Fruit fly (Drosophila melanogaster) whole organism, embryonic: ENCODE measurements around the gene CG13658.

Source experiments
- BtbVII ChIP-seq: fragments of 200-800 bp; sonication (Bioruptor generic); optimal IDR thresholded peaks from 3 replicates; lab custom pipeline; 2017; ENCODE audit warnings: missing biosample characterization, mild to moderate bottlenecking, missing genetic modification characterization
- CG10366 ChIP-seq: fragments of 200-800 bp; sonication (Bioruptor generic); IDR thresholded peaks from 2 replicates; pipeline ENCODE4 v1.3.6; 2022; ENCODE audit warnings: missing biosample characterization, missing genetic modification characterization
- CG11093 ChIP-seq: fragments of 200-800 bp; sonication (Bioruptor generic); IDR thresholded peaks from 3 replicates; pipeline ENCODE4 v1.3.6; 2022; ENCODE audit warnings: missing biosample characterization, missing genetic modification characterization
- CG11398 ChIP-seq: fragments of 200-800 bp; sonication (Bioruptor generic); optimal IDR thresholded peaks from 2 replicates; lab custom pipeline; 2016; ENCODE audit warnings: missing biosample characterization, missing genetic modification characterization
- CG11504 ChIP-seq: fragments of 200-800 bp; sonication (Bioruptor generic); optimal IDR thresholded peaks from 3 replicates; lab custom pipeline; 2019; ENCODE audit warnings: missing biosample characterization, mild to moderate bottlenecking, missing genetic modification characterization, moderate library complexity
- CG11723 ChIP-seq: fragments of 200-800 bp; sonication (Bioruptor generic); optimal IDR thresholded peaks from 2 replicates; lab custom pipeline; 2017; ENCODE audit warnings: missing biosample characterization, mild to moderate bottlenecking, missing genetic modification characterization
- CG12219 ChIP-seq: fragments of 200-800 bp; sonication (Bioruptor generic); optimal IDR thresholded peaks from 3 replicates; lab custom pipeline; 2018; ENCODE audit warnings: missing biosample characterization, mild to moderate bottlenecking, missing genetic modification characterization
- CG1602 ChIP-seq: fragments of 200-800 bp; sonication (Bioruptor generic); optimal IDR thresholded peaks from 3 replicates; lab custom pipeline; 2016; ENCODE audit warnings: missing biosample characterization, missing genetic modification characterization
- CG2889 ChIP-seq: fragments of 200-800 bp; sonication (Bioruptor generic); IDR thresholded peaks from 3 replicates; pipeline ENCODE4 v1.3.6; 2022; ENCODE audit warnings: missing biosample characterization, missing genetic modification characterization
- CG3163 ChIP-seq: fragments of 200-800 bp; sonication (Bioruptor generic); optimal IDR thresholded peaks from 3 replicates; lab custom pipeline; 2016; ENCODE audit warnings: missing biosample characterization, missing genetic modification characterization
- CG32767 ChIP-seq: fragments of 200-800 bp; sonication (Bioruptor generic); IDR thresholded peaks from 2 replicates; pipeline ENCODE4 v1.3.6; 2022; ENCODE audit warnings: missing biosample characterization, missing genetic modification characterization
- CG4328 ChIP-seq: fragments of 200-800 bp; sonication (Bioruptor generic); optimal IDR thresholded peaks from 3 replicates; lab custom pipeline; 2017; ENCODE audit warnings: missing biosample characterization, missing genetic modification reagents, missing genetic modification characterization
- CG4730 ChIP-seq: fragments of 200-800 bp; sonication (Bioruptor generic); IDR thresholded peaks from 2 replicates; pipeline ENCODE4 v1.3.6; 2022; ENCODE audit warnings: missing biosample characterization, missing genetic modification characterization
- CG7372 ChIP-seq: fragments of 200-800 bp; sonication (Bioruptor generic); IDR thresholded peaks from 2 replicates; pipeline ENCODE4 v1.3.6; 2022; ENCODE audit warnings: missing biosample characterization, missing genetic modification characterization
- CG7786 ChIP-seq: fragments of 200-800 bp; sonication (Bioruptor generic); optimal IDR thresholded peaks from 2 replicates; lab custom pipeline; 2016; ENCODE audit warnings: missing biosample characterization, missing genetic modification characterization
- CG7928 ChIP-seq: fragments of 200-800 bp; sonication (Bioruptor generic); optimal IDR thresholded peaks from 2 replicates; lab custom pipeline; 2017; ENCODE audit warnings: missing biosample characterization, mild to moderate bottlenecking, missing genetic modification characterization
- CG8765 ChIP-seq: fragments of 200-800 bp; sonication (Bioruptor generic); IDR thresholded peaks from 2 replicates; pipeline ENCODE4 v1.3.6; 2022; ENCODE audit warnings: missing biosample characterization, missing genetic modification characterization
- CG9215 ChIP-seq: fragments of 200-800 bp; sonication (Bioruptor generic); IDR thresholded peaks from 2 replicates; pipeline ENCODE4 v1.3.6; 2022; ENCODE audit warnings: missing biosample characterization, missing genetic modification characterization
- CG9727 ChIP-seq: fragments of 200-800 bp; sonication (Bioruptor generic); optimal IDR thresholded peaks from 3 replicates; lab custom pipeline; 2017; ENCODE audit warnings: missing biosample characterization, mild to moderate bottlenecking, missing genetic modification characterization
- D19B ChIP-seq: fragments of 200-800 bp; sonication (Bioruptor generic); optimal IDR thresholded peaks from 2 replicates; lab custom pipeline; 2017; ENCODE audit warnings: missing biosample characterization, mild to moderate bottlenecking, missing genetic modification characterization
- Dad ChIP-seq: fragments of 200-800 bp; sonication (Bioruptor generic); optimal IDR thresholded peaks from 3 replicates; lab custom pipeline; 2016; ENCODE audit warnings: missing biosample characterization, missing genetic modification characterization
- Doc3 ChIP-seq: fragments of 200-800 bp; sonication (Bioruptor generic); IDR thresholded peaks from 3 replicates; pipeline ENCODE4 v1.3.6; 2022; ENCODE audit warnings: missing biosample characterization, missing genetic modification characterization; ENCODE audit not compliant: partially characterized antibody
- Drgx ChIP-seq: fragments of 200-800 bp; sonication (Bioruptor generic); IDR thresholded peaks from 2 replicates; pipeline ENCODE4 v1.3.6; 2022; ENCODE audit warnings: missing biosample characterization, missing genetic modification characterization
- Elba2 ChIP-seq: fragments of 200-800 bp; sonication (Bioruptor generic); optimal IDR thresholded peaks from 3 replicates; lab custom pipeline; 2016; ENCODE audit warnings: missing biosample characterization, missing genetic modification characterization
- HLH4C ChIP-seq: fragments of 200-800 bp; sonication (Bioruptor generic); IDR thresholded peaks from 3 replicates; pipeline ENCODE4 v1.3.6; 2022; ENCODE audit warnings: missing biosample characterization, missing genetic modification characterization; ENCODE audit not compliant: partially characterized antibody
- Hey ChIP-seq: fragments of 200-800 bp; sonication (Bioruptor generic); optimal IDR thresholded peaks from 3 replicates; lab custom pipeline; 2018; ENCODE audit warnings: missing biosample characterization, mild to moderate bottlenecking, missing genetic modification characterization
- HmgZ ChIP-seq: fragments of 200-800 bp; sonication (Bioruptor generic); optimal IDR thresholded peaks from 2 replicates; lab custom pipeline; 2018; ENCODE audit warnings: missing biosample characterization, mild to moderate bottlenecking, missing genetic modification characterization
- Hr51 ChIP-seq, 2 experiments: fragments of 200-800 bp; sonication (Bioruptor generic); optimal IDR thresholded peaks; 2 replicates in 1 of 2; 3 replicates in 1 of 2; lab custom pipeline; 2016 to 2018; ENCODE audit warnings: missing biosample characterization in 2 of 2, missing genetic modification characterization in 2 of 2, mild to moderate bottlenecking in 1 of 2, moderate library complexity in 1 of 2
- Jarid2 ChIP-seq: fragments of 200-800 bp; sonication (Bioruptor generic); optimal IDR thresholded peaks from 3 replicates; lab custom pipeline; 2017; ENCODE audit warnings: mild to moderate bottlenecking, missing biosample characterization, missing genetic modification reagents, missing genetic modification characterization
- Mrtf ChIP-seq: fragments of 200-800 bp; sonication (Bioruptor generic); IDR thresholded peaks from 3 replicates; pipeline ENCODE4 v1.3.6; 2022; ENCODE audit warnings: missing biosample characterization, missing genetic modification characterization
- Optix ChIP-seq: fragments of 200-800 bp; sonication (Bioruptor generic); IDR thresholded peaks from 3 replicates; pipeline ENCODE4 v1.3.6; 2022; ENCODE audit warnings: missing biosample characterization, missing genetic modification characterization
- Usf ChIP-seq: fragments of 200-800 bp; sonication (Bioruptor generic); optimal IDR thresholded peaks from 2 replicates; lab custom pipeline; 2017; ENCODE audit warnings: missing genotype, missing biosample characterization, missing genetic modification characterization
- Xrp1 ChIP-seq: fragments of 200-800 bp; sonication (Bioruptor generic); IDR thresholded peaks from 2 replicates; pipeline ENCODE4 v1.3.6; 2022; ENCODE audit warnings: missing biosample characterization, missing genetic modification characterization
- bbx ChIP-seq: fragments of 200-800 bp; sonication (Bioruptor generic); IDR thresholded peaks from 2 replicates; pipeline ENCODE4 v1.3.6; 2022; ENCODE audit warnings: missing biosample characterization, missing genetic modification characterization; ENCODE audit not compliant: partially characterized antibody
- cas ChIP-seq: fragments of 200-800 bp; sonication (Bioruptor generic); IDR thresholded peaks from 2 replicates; pipeline ENCODE4 v1.3.6; 2022; ENCODE audit warnings: missing biosample characterization, missing genetic modification characterization
- disco-r ChIP-seq: fragments of 200-800 bp; sonication (Bioruptor generic); optimal IDR thresholded peaks from 2 replicates; lab custom pipeline; 2016; ENCODE audit warnings: missing biosample characterization, missing genetic modification characterization
- fd3F ChIP-seq: fragments of 200-800 bp; sonication (Bioruptor generic); optimal IDR thresholded peaks from 2 replicates; lab custom pipeline; 2018; ENCODE audit warnings: missing biosample characterization, mild to moderate bottlenecking, missing genetic modification characterization, moderate library complexity
- grau ChIP-seq: fragments of 200-800 bp; optimal IDR thresholded peaks from 3 replicates; lab custom pipeline; 2019; ENCODE audit warnings: missing biosample characterization, mild to moderate bottlenecking, missing genetic modification characterization, moderate library complexity
- her ChIP-seq: fragments of 200-800 bp; sonication (Bioruptor generic); optimal IDR thresholded peaks from 2 replicates; lab custom pipeline; 2016; ENCODE audit warnings: missing biosample characterization, missing genetic modification characterization
- ind ChIP-seq: fragments of 200-800 bp; sonication (Bioruptor generic); optimal IDR thresholded peaks from 3 replicates; lab custom pipeline; 2016; ENCODE audit warnings: missing biosample characterization, missing genetic modification characterization
- jigr1 ChIP-seq: fragments of 200-800 bp; sonication (Bioruptor generic); IDR thresholded peaks from 3 replicates; pipeline ENCODE4 v1.3.6; 2022; ENCODE audit warnings: missing biosample characterization, missing genetic modification characterization
- knrl ChIP-seq: fragments of 200-800 bp; sonication (Bioruptor generic); IDR thresholded peaks from 3 replicates; pipeline ENCODE4 v1.3.6; 2022; ENCODE audit warnings: missing biosample characterization, missing genetic modification characterization; ENCODE audit not compliant: partially characterized antibody
- nau ChIP-seq: fragments of 200-800 bp; sonication (Bioruptor generic); optimal IDR thresholded peaks from 3 replicates; lab custom pipeline; 2017; ENCODE audit warnings: missing biosample characterization, mild to moderate bottlenecking, missing genetic modification characterization, missing genetic modification reagents
- pfk ChIP-seq: fragments of 200-800 bp; sonication (Bioruptor generic); optimal IDR thresholded peaks from 2 replicates; lab custom pipeline; 2018; ENCODE audit warnings: missing biosample characterization, mild to moderate bottlenecking, missing genetic modification characterization, moderate library complexity
- sc ChIP-seq, 3 experiments: fragments of >200 bp in 2 of 3; fragments of 200-800 bp in 1 of 3; sonication (Bioruptor generic) in 1 of 3; optimal IDR thresholded peaks; 2 replicates in 2 of 3; 3 replicates in 1 of 3; lab custom pipeline; 2017; ENCODE audit warnings: mild to moderate bottlenecking in 1 of 3, missing biosample characterization in 1 of 3, missing genetic modification characterization in 1 of 3, missing genetic modification reagents in 1 of 3
- sens-2 ChIP-seq: fragments of 200-800 bp; sonication (Bioruptor generic); IDR thresholded peaks from 2 replicates; pipeline ENCODE4 v1.3.6; 2022; ENCODE audit warnings: missing biosample characterization, missing genetic modification characterization
- ssp ChIP-seq: fragments of 200-800 bp; sonication (Bioruptor generic); IDR thresholded peaks from 2 replicates; pipeline ENCODE4 v1.3.6; 2022; ENCODE audit warnings: missing biosample characterization, missing genetic modification characterization
- stc ChIP-seq: fragments of 200-800 bp; sonication (Bioruptor generic); IDR thresholded peaks from 2 replicates; pipeline ENCODE4 v1.3.6; 2022; ENCODE audit warnings: missing biosample characterization, missing genetic modification characterization
- tio ChIP-seq: fragments of 200-800 bp; sonication (Bioruptor generic); optimal IDR thresholded peaks from 2 replicates; lab custom pipeline; 2017; ENCODE audit warnings: missing biosample characterization, missing genetic modification characterization, inconsistent platforms
- tx ChIP-seq: fragments of 200-800 bp; sonication (Bioruptor generic); optimal IDR thresholded peaks from 2 replicates; lab custom pipeline; 2016; ENCODE audit warnings: missing biosample characterization, missing genetic modification characterization
- usp ChIP-seq: fragments of >200 bp; optimal IDR thresholded peaks from 2 replicates; lab custom pipeline; 2017; ENCODE audit warnings: missing biosample characterization, missing genetic modification characterization

The CG13658 gene

dm6 chr3R:25262322-25262761 is 24.9 kb upstream of the CG13658 start, which contains the start of the genes Kdsr and CG11858 (continued):
- TF ChIP-seq ind (GFP tag; lab: Kevin White, UChicago) (peak; percentile 66), knrl (GFP tag; lab: Robert Waterston, UW) (no peak), HmgZ (tag; lab: Kevin White, UChicago) (peak; percentile 79), nau (GFP tag; lab: Kevin White, UChicago) (no peak), disco-r (GFP tag; lab: Kevin White, UChicago) (peak; percentile 31), Drgx (GFP tag; lab: Robert Waterston, UW) (peak; percentile 52), ssp (GFP tag; lab: Robert Waterston, UW) (peak; percentile 72), jigr1 (no peak), tx (GFP tag; lab: Kevin White, UChicago) (peak; percentile 26), Doc3 (GFP tag; lab: Robert Waterston, UW) (no peak), pfk (no peak), tio (GFP tag; lab: Kevin White, UChicago) (no peak), cas (GFP tag; lab: Robert Waterston, UW) (peak; percentile 52; the same call in 1 of the 2 replicates), CG7372 (GFP tag; lab: Robert Waterston, UW) (peak; percentile 35; the same call in 1 of the 2 replicates), Hr51 (GFP tag; optimal IDR thresholded peaks at IDR 0.05; lab: Kevin White, UChicago) (peak in 1 of 2 experiments; percentile 56), CG11723 (GFP tag; lab: Kevin White, UChicago) (no peak), HLH4C (GFP tag; lab: Robert Waterston, UW) (no peak), Optix (GFP tag; lab: Robert Waterston, UW) (no peak), usp (no peak), Hey (no peak), Usf (GFP tag; lab: Kevin White, UChicago) (no peak), grau (peak; percentile 73), CG9215 (peak; percentile 59), CG8765 (GFP tag; lab: Robert Waterston, UW) (peak; percentile 53), CG7928 (GFP tag; lab: Kevin White, UChicago) (no peak), CG2889 (GFP tag; lab: Robert Waterston, UW) (peak; percentile 72), Elba2 (GFP tag; lab: Kevin White, UChicago) (no peak), Xrp1 (GFP tag; lab: Robert Waterston, UW) (peak; percentile 76), CG7786 (GFP tag; lab: Kevin White, UChicago) (peak; percentile 52), CG11093 (peak; percentile 53; the same call in 1 of the 3 replicates), CG32767 (peak; percentile 23; the same call in 1 of the 2 replicates), CG10366 (GFP tag; lab: Robert Waterston, UW) (peak; percentile 52), her (peak; percentile 30), stc (GFP tag; lab: Robert Waterston, UW) (0 out of 2 replicates have a peak, but pooled peaks have one; percentile 10), CG4730 (GFP tag; lab: Robert Waterston, UW) (peak; percentile 37; the same call in 1 of the 2 replicates), Mrtf (GFP tag; lab: Robert Waterston, UW) (no peak), CG11398 (GFP tag; lab: Kevin White, UChicago) (no peak), Dad (GFP tag; lab: Kevin White, UChicago) (peak; percentile 60), Jarid2 (GFP tag; lab: Kevin White, UChicago) (no peak), D19B (GFP tag; lab: Kevin White, UChicago) (no peak), CG11504 (no peak), BtbVII (no peak), sens-2 (no peak), CG3163 (GFP tag; lab: Kevin White, UChicago) (peak; percentile 19), CG9727 (GFP tag; lab: Kevin White, UChicago) (peak; percentile 53), sc (optimal IDR thresholded peaks at IDR 0.05; lab: Kevin White, UChicago) (no peak), sc (GFP tag; optimal IDR thresholded peaks at IDR 0.05; lab: Kevin White, UChicago) (no peak), fd3F (GFP tag; lab: Kevin White, UChicago) (peak; percentile 47), CG12219 (GFP tag; lab: Kevin White, UChicago) (no peak), CG1602 (GFP tag; lab: Kevin White, UChicago) (peak; percentile 12), CG4328 (GFP tag; lab: Kevin White, UChicago) (no peak), bbx (GFP tag; lab: Robert Waterston, UW) (no peak)
